Worm (Caenorhabditis elegans) whole organism, mixed stage, embryonic: ENCODE results near the gene R11G1.2.

Source experiments
- blmp-1 ChIP-seq: fragments of 150-350 bp; optimal IDR thresholded peaks from 2 replicates; lab custom pipeline; 2014; ENCODE audit warnings: missing biosample characterization, missing genetic modification characterization
- ceh-43 ChIP-seq: fragments of 200-800 bp; sonication (Bioruptor generic); optimal IDR thresholded peaks from 2 replicates; lab custom pipeline; 2018; ENCODE audit warnings: mild to moderate bottlenecking, missing genetic modification characterization, moderate library complexity, missing compliant biosample characterization
- ces-1 ChIP-seq: fragments of 150-350 bp; optimal IDR thresholded peaks from 2 replicates; lab custom pipeline; 2014; ENCODE audit warnings: missing biosample characterization, missing genetic modification reagents, missing genetic modification characterization
- mep-1 ChIP-seq: fragments of 150-350 bp; optimal IDR thresholded peaks from 2 replicates; lab custom pipeline; 2017; ENCODE audit warnings: missing biosample characterization, missing genetic modification reagents, missing genetic modification characterization, inconsistent platforms
- nhr-28 ChIP-seq: fragments of 150-350 bp; optimal IDR thresholded peaks from 2 replicates; lab custom pipeline; 2014; ENCODE audit warnings: missing biosample characterization, missing genetic modification characterization
- nhr-76 ChIP-seq: sonication (generic microtip); optimal IDR thresholded peaks from 2 replicates; lab custom pipeline; 2017; ENCODE audit warnings: missing biosample characterization, missing genetic modification characterization
- pha-4 ChIP-seq: fragments of 150-350 bp; optimal IDR thresholded peaks from 2 replicates; lab custom pipeline; 2018; ENCODE audit warnings: missing biosample characterization, missing genetic modification reagents, missing genetic modification characterization
- snpc-4 ChIP-seq: fragments of 150-350 bp; optimal IDR thresholded peaks from 2 replicates; lab custom pipeline; 2014; ENCODE audit warnings: missing biosample characterization, missing genetic modification characterization
- tbx-8 ChIP-seq: fragments of 200-800 bp; sonication (Bioruptor generic); optimal IDR thresholded peaks from 2 replicates; lab custom pipeline; 2018; ENCODE audit warnings: mild to moderate bottlenecking, missing genetic modification characterization, moderate library complexity, missing compliant biosample characterization
- ztf-11 ChIP-seq: fragments of 150-350 bp; optimal IDR thresholded peaks from 2 replicates; lab custom pipeline; 2014; ENCODE audit warnings: missing biosample characterization, missing genetic modification characterization

DNA sequence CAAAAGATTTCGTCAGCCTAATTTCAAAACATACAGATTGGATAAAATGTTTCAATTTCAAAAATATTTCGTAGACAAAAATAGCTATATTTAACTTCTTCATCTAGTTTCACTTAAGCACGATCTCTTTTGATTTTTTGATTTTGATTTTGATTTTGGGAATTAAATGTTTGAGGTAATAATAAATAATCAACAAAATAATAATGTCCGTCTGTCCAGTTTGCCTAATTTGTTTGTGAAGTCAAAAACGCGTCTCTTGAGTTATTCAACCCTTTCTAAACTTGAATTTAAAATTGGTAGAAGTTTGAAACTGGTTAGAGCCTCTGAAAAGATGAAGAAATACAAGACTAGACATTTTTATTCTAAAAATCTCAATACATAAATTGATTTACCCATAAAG, 39.4 kb downstream of the R11G1.2 start:
- TF ChIP-seq tbx-8 (no peak), nhr-28 (tag; lab: Kevin White, UChicago) (no peak), ceh-43 (GFP tag; lab: Kevin White, UChicago) (no peak), mep-1 (tag; lab: Kevin White, UChicago) (no peak), ztf-11 (tag; lab: Kevin White, UChicago) (no peak), snpc-4 (no peak), blmp-1 (tag; lab: Kevin White, UChicago) (no peak), pha-4 (tag; lab: Kevin White, UChicago) (no peak), nhr-76 (tag; lab: Kevin White, UChicago) (no peak), ces-1 (GFP tag; lab: Kevin White, UChicago) (no peak)
